Fruit fly (Drosophila melanogaster) S2 (cell line): ENCODE results near the gene CG14054.

Source experiments
- CG8478 ChIP-seq: fragments of >200 bp; optimal IDR thresholded peaks from 2 replicates; lab custom pipeline; 2018
- CTCF ChIP-seq, 2 experiments: fragments of >200 bp; optimal IDR thresholded peaks; 2 replicates each; lab custom pipeline; 2018

- TF ChIP-seq CTCF (optimal IDR thresholded peaks at IDR 0.05; lab: Kevin White, UChicago) (peak; percentile 57 to 65), CG8478 (lab: Kevin White, UChicago) (no peak)
Observed at dm6 chrX:2080367-2080927, 14.3 kb upstream of the CG14054 start, which contains the start of the genes CG16903 and Unc-76.
